Worm (Caenorhabditis elegans) whole organism, L3 larva: ENCODE measurements around the gene hrde-2.

Experiments
- ZK546.5 ChIP-seq: sonication (generic microtip); optimal IDR thresholded peaks from 2 replicates; lab custom pipeline; 2017; ENCODE audit warnings: missing biosample characterization, missing genetic modification characterization
- ama-1 ChIP-seq: fragments of 150-350 bp; optimal IDR thresholded peaks from 2 replicates; lab custom pipeline; 2018
- ceh-16 ChIP-seq: sonication (generic microtip); optimal IDR thresholded peaks from 2 replicates; lab custom pipeline; 2017; ENCODE audit warnings: missing biosample characterization, missing genetic modification characterization
- ceh-82 ChIP-seq: fragments of 150-350 bp; optimal IDR thresholded peaks from 2 replicates; lab custom pipeline; 2014; ENCODE audit warnings: missing biosample characterization, missing genetic modification characterization
- ceh-9 ChIP-seq: sonication (generic microtip); optimal IDR thresholded peaks from 2 replicates; lab custom pipeline; 2018; ENCODE audit warnings: missing biosample characterization, missing genetic modification characterization
- egl-27 ChIP-seq: sonication (generic microtip); optimal IDR thresholded peaks from 4 replicates; lab custom pipeline; 2017; ENCODE audit warnings: missing biosample characterization, missing genetic modification reagents, missing genetic modification characterization
- egl-5 ChIP-seq: fragments of 150-350 bp; optimal IDR thresholded peaks from 2 replicates; lab custom pipeline; 2017; ENCODE audit warnings: missing biosample characterization, missing genetic modification reagents, missing genetic modification characterization, inconsistent platforms
- elt-1 ChIP-seq: fragments of 150-350 bp; optimal IDR thresholded peaks from 2 replicates; lab custom pipeline; 2014; ENCODE audit warnings: missing biosample characterization, missing genetic modification characterization
- elt-2 ChIP-seq: sonication (generic microtip); optimal IDR thresholded peaks from 2 replicates; lab custom pipeline; 2016; ENCODE audit warnings: missing genetic modification reagents, mild to moderate bottlenecking, missing genetic modification characterization, missing compliant biosample characterization
- elt-3 ChIP-seq, 3 experiments: fragments of 150-350 bp in 1 of 3; sonication (generic microtip) in 2 of 3; optimal IDR thresholded peaks; 2 replicates in 2 of 3; 4 replicates in 1 of 3; lab custom pipeline; 2014 to 2017; ENCODE audit warnings: missing biosample characterization in 3 of 3, missing genetic modification characterization in 3 of 3
- fkh-2 ChIP-seq: fragments of 150-350 bp; optimal IDR thresholded peaks from 2 replicates; lab custom pipeline; 2014; ENCODE audit warnings: missing biosample characterization, missing genetic modification reagents, missing genetic modification characterization
- hmg-11 ChIP-seq: sonication (generic microtip); optimal IDR thresholded peaks from 2 replicates; lab custom pipeline; 2016; ENCODE audit warnings: missing genetic modification characterization, missing compliant biosample characterization
- lin-15B ChIP-seq: fragments of 150-350 bp; optimal IDR thresholded peaks from 2 replicates; lab custom pipeline; 2014; ENCODE audit warnings: missing biosample characterization, missing genetic modification characterization
- lsy-12 ChIP-seq: sonication (generic microtip); optimal IDR thresholded peaks from 2 replicates; lab custom pipeline; 2016; ENCODE audit warnings: mild to moderate bottlenecking, missing genetic modification characterization, missing compliant biosample characterization
- mdl-1 ChIP-seq: fragments of 150-350 bp; optimal IDR thresholded peaks from 2 replicates; lab custom pipeline; 2014; ENCODE audit warnings: missing biosample characterization, missing genetic modification characterization
- nfya-1 ChIP-seq: sonication (generic microtip); optimal IDR thresholded peaks from 2 replicates; lab custom pipeline; 2017; ENCODE audit warnings: missing genetic modification characterization, mild to moderate bottlenecking, missing compliant biosample characterization, antibody characterized with exemption, moderate library complexity; ENCODE audit not compliant: insufficient read depth
- nhr-11 ChIP-seq: fragments of 150-350 bp; optimal IDR thresholded peaks from 2 replicates; lab custom pipeline; 2014; ENCODE audit warnings: missing biosample characterization, missing genetic modification characterization
- nhr-12 ChIP-seq: fragments of 150-350 bp; optimal IDR thresholded peaks from 2 replicates; lab custom pipeline; 2014; ENCODE audit warnings: missing biosample characterization, missing genetic modification characterization
- nhr-237 ChIP-seq: fragments of 150-350 bp; optimal IDR thresholded peaks from 2 replicates; lab custom pipeline; 2014; ENCODE audit warnings: missing biosample characterization, missing genetic modification characterization
- nhr-25 ChIP-seq: sonication (generic microtip); optimal IDR thresholded peaks from 2 replicates; lab custom pipeline; 2017; ENCODE audit warnings: missing biosample characterization, missing genetic modification characterization
- nhr-28 ChIP-seq: fragments of 150-350 bp; optimal IDR thresholded peaks from 2 replicates; lab custom pipeline; 2014; ENCODE audit warnings: missing biosample characterization, missing genetic modification characterization
- nhr-43 ChIP-seq: sonication (generic microtip); optimal IDR thresholded peaks from 2 replicates; lab custom pipeline; 2016; ENCODE audit warnings: mild to moderate bottlenecking, missing genetic modification characterization, missing compliant biosample characterization; ENCODE audit not compliant: poor library complexity, severe bottlenecking
- nhr-67 ChIP-seq: fragments of 150-350 bp; optimal IDR thresholded peaks from 2 replicates; lab custom pipeline; 2014; ENCODE audit warnings: missing biosample characterization, missing genetic modification characterization
- nhr-76 ChIP-seq: fragments of 150-350 bp; sonication (generic microtip); optimal IDR thresholded peaks from 5 replicates; lab custom pipeline; 2014; ENCODE audit warnings: missing biosample characterization, missing genetic modification characterization
- nhr-77 ChIP-seq: fragments of 150-350 bp; optimal IDR thresholded peaks from 2 replicates; lab custom pipeline; 2014; ENCODE audit warnings: missing biosample characterization, missing genetic modification characterization
- pha-4 ChIP-seq: fragments of 150-350 bp; optimal IDR thresholded peaks from 2 replicates; lab custom pipeline; 2014; ENCODE audit warnings: missing biosample characterization, missing genetic modification reagents, missing genetic modification characterization
- sea-2 ChIP-seq: fragments of 150-350 bp; sonication (generic microtip); optimal IDR thresholded peaks from 4 replicates; lab custom pipeline; 2014; ENCODE audit warnings: missing biosample characterization, missing genetic modification reagents, missing genetic modification characterization
- snpc-4 ChIP-seq: fragments of 150-350 bp; optimal IDR thresholded peaks from 2 replicates; lab custom pipeline; 2014; ENCODE audit warnings: missing biosample characterization, missing genetic modification characterization
- tbx-2 ChIP-seq: sonication (generic microtip); optimal IDR thresholded peaks from 2 replicates; lab custom pipeline; 2016; ENCODE audit warnings: mild to moderate bottlenecking, missing genetic modification characterization, missing compliant biosample characterization
- unc-62 ChIP-seq: fragments of 150-350 bp; sonication (generic microtip); optimal IDR thresholded peaks from 4 replicates; lab custom pipeline; 2014; ENCODE audit warnings: missing biosample characterization, missing genetic modification reagents, missing genetic modification characterization
- ztf-11 ChIP-seq: fragments of 150-350 bp; optimal IDR thresholded peaks from 2 replicates; lab custom pipeline; 2014; ENCODE audit warnings: missing biosample characterization, missing genetic modification characterization

The hrde-2 gene

DNA sequence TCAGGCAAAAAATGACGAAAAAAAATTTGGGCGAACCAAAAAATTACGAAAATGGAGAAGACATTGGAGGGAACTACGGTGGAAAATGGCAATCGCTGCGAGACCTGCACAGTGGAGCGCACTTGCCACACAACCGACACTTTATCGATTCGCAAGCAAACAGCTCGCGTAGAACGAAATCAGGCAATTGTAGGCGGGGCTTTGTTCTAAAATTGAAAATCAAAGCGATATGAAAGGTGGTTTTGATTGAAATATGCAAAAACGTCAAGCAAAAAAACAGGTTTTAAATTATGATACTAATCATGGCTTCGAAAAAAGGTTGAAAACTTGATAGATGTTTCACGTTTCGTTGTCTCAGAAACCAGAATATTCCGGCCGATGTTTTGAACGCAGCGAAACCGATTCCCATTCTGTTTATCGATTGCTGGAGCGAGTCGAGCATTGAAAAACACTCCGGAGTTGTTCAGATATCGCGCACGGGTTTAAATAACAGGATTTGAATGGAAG lies 2.7 kb upstream of the hrde-2 start, which contains the start of the genes fib-1 and mut-15 (continued):
- TF ChIP-seq nfya-1 (peak; percentile 94), hmg-11 (peak; percentile 81), mdl-1 (tag; lab: Kevin White, UChicago) (no peak), nhr-11 (tag; lab: Kevin White, UChicago) (peak; percentile 76)

ce11 chrV:15011560-15011959 lies 6.7 kb downstream of the hrde-2 start, which contains the start of gene nmr-2:
TSS of gene nmr-2 (minus strand) at chrV:15011660.
- no peak for TF ChIP-seq nhr-77 (tag; lab: Kevin White, UChicago)
- no peak for TF ChIP-seq mdl-1 (tag; lab: Kevin White, UChicago)
- TF ChIP-seq lsy-12 (tag; lab: Kevin White, UChicago), result no peak
- no peak for TF ChIP-seq fkh-2
- no peak for TF ChIP-seq ceh-82 (tag; lab: Kevin White, UChicago)
- TF ChIP-seq nhr-12 (tag; lab: Kevin White, UChicago), result no peak
- TF ChIP-seq elt-3 (tag; optimal IDR thresholded peaks at IDR 0.05; lab: Kevin White, UChicago), result no peak
- no peak for TF ChIP-seq lin-15B
- TF ChIP-seq nhr-67 (tag; lab: Kevin White, UChicago), result no peak
- no peak for TF ChIP-seq nhr-237 (tag; lab: Kevin White, UChicago)
- no peak for TF ChIP-seq nhr-11 (tag; lab: Kevin White, UChicago)
- TF ChIP-seq nhr-28, result no peak
- TF ChIP-seq sea-2 (GFP tag; lab: Kevin White, UChicago), result no peak
- TF ChIP-seq ceh-16 (tag; lab: Kevin White, UChicago), result no peak
- no peak for TF ChIP-seq egl-27 (tag; lab: Kevin White, UChicago)

ce11 chrV:15012542-15013301 lies 7.8 kb downstream of the hrde-2 start:
- TF ChIP-seq pha-4 (tag; lab: Kevin White, UChicago) (no peak), elt-2 (peak; percentile 30), mdl-1 (tag; lab: Kevin White, UChicago) (no peak), egl-5 (no peak), elt-1 (tag; lab: Kevin White, UChicago) (peak; percentile 49), nfya-1 (peak; percentile 10), ama-1 (lab: Kevin White, UChicago) (peak; percentile 22)

DNA sequence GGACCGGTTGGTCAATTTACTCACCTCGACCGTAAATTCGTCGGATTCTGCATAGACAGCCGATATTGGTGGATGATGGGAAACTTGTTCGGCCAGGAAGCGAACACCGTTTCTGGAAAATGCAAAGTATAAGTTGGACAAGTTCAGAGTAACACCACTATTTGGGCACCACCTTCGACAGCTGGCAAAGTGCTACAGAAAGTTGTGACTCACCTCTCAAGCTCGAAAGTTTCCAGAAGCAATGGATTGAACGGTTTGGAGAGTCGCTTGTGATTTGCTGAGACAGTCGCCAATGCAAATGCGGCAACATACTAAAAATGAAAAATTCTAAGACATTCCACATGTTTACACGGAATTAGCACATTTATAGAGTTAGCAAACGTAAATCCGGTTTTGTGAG lies 8.4 kb downstream of the hrde-2 start:
- TF ChIP-seq nhr-67 (tag; lab: Kevin White, UChicago) (no peak), ceh-9 (tag; lab: Kevin White, UChicago) (no peak), hmg-11 (no peak), nhr-237 (tag; lab: Kevin White, UChicago) (no peak), snpc-4 (tag; lab: Kevin White, UChicago) (no peak), nfya-1 (no peak), nhr-43 (tag; lab: Kevin White, UChicago) (no peak), ZK546.5 (no peak), mdl-1 (tag; lab: Kevin White, UChicago) (no peak), lin-15B (no peak), ceh-82 (tag; lab: Kevin White, UChicago) (no peak)

DNA sequence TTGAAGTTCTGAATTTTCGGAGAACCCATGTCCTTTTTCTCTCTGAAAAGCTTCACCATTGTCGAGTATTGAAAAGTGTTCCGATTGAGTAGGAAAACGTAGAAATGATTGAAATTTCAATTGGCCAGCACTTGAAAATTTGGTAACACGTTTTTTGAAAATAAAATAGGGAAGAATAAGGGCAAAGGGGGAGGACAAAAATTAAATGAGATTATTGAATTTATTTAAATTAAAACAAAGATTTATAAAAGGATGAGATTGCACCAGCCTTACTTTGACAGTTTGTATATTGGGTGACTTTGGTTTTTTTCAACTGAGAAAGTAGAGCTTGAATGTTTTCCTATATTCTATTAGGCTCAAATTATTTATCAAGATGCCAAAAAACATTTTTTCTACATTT lies 9.3 kb downstream of the hrde-2 start, which contains the start of gene obr-2:
Gene obr-2, minus strand, starts transcription at position 101 of the 400 bp plus-strand sequence.
- TF ChIP-seq ZK546.5, result no peak
- no peak for TF ChIP-seq pha-4 (tag; lab: Kevin White, UChicago)
- no peak for TF ChIP-seq nhr-28
- TF ChIP-seq tbx-2 (tag; lab: Kevin White, UChicago), result no peak
- no peak for TF ChIP-seq hmg-11
- TF ChIP-seq egl-5, result no peak
- TF ChIP-seq nhr-25 (tag; lab: Kevin White, UChicago), result no peak
- TF ChIP-seq nhr-67 (tag; lab: Kevin White, UChicago), result no peak
- no peak for TF ChIP-seq snpc-4 (tag; lab: Kevin White, UChicago)
- no peak for TF ChIP-seq nhr-237 (tag; lab: Kevin White, UChicago)
- no peak for TF ChIP-seq ztf-11 (tag; lab: Kevin White, UChicago)
- TF ChIP-seq nfya-1, result no peak

- peak; percentile 69 for TF ChIP-seq nhr-25 (tag; lab: Kevin White, UChicago)
- no peak for TF ChIP-seq lin-15B
- TF ChIP-seq ceh-16 (tag; lab: Kevin White, UChicago), result no peak
- TF ChIP-seq nhr-76 (tag; lab: Kevin White, UChicago), result no peak
- TF ChIP-seq nhr-237 (tag; lab: Kevin White, UChicago), result no peak
- no peak for TF ChIP-seq sea-2 (GFP tag; lab: Kevin White, UChicago)
- TF ChIP-seq nhr-43 (tag; lab: Kevin White, UChicago), result no peak
- no peak for TF ChIP-seq unc-62
Observed at ce11 chrV:15015799-15016198, 10.9 kb downstream of the hrde-2 start.
